Fruit fly (Drosophila melanogaster) whole organism, wandering third instar larva: ENCODE results near the gene CG10512.
A peak's percentile ranks its signal among the peaks of the same experiment; 100 is the strongest.

Experiments used
- Abd-B ChIP-seq: fragments of >200 bp; optimal IDR thresholded peaks from 2 replicates; lab custom pipeline; 2017; ENCODE audit warnings: missing biosample characterization, missing genetic modification characterization
- CG32264 ChIP-seq: fragments of 200-800 bp; sonication (Bioruptor generic); optimal IDR thresholded peaks from 2 replicates; lab custom pipeline; 2016; ENCODE audit warnings: missing biosample characterization, missing genetic modification characterization
- CG9705 ChIP-seq: fragments of 200-800 bp; sonication (Bioruptor generic); optimal IDR thresholded peaks from 2 replicates; lab custom pipeline; 2018; ENCODE audit warnings: missing biosample characterization, mild to moderate bottlenecking, missing genetic modification characterization
- CrebA ChIP-seq: fragments of 200-800 bp; sonication (Bioruptor generic); optimal IDR thresholded peaks from 2 replicates; lab custom pipeline; 2016; ENCODE audit warnings: missing biosample characterization, mild to moderate bottlenecking, missing genetic modification characterization, borderline replicate concordance
- Dfd ChIP-seq: fragments of >200 bp; optimal IDR thresholded peaks from 2 replicates; lab custom pipeline; 2017; ENCODE audit warnings: missing biosample characterization, missing genetic modification characterization
- Dif ChIP-seq: fragments of 200-275, 200-300 bp; sonication (Bioruptor generic); optimal IDR thresholded peaks from 2 replicates; lab custom pipeline; 2018; ENCODE audit warnings: missing biosample characterization, missing genetic modification characterization; ENCODE audit not compliant: partially characterized antibody
- GATAd ChIP-seq: sonication (Bioruptor generic); optimal IDR thresholded peaks from 2 replicates; lab custom pipeline; 2016; ENCODE audit warnings: missing biosample characterization, missing genetic modification characterization
- HLH106 ChIP-seq: fragments of 200-800 bp; optimal IDR thresholded peaks from 3 replicates; lab custom pipeline; 2019; ENCODE audit warnings: missing biosample characterization, mild to moderate bottlenecking, missing genetic modification characterization, moderate library complexity
- Hnf4 ChIP-seq: fragments of 200-800 bp; sonication (Bioruptor generic); optimal IDR thresholded peaks from 2 replicates; lab custom pipeline; 2016; ENCODE audit warnings: missing biosample characterization, mild to moderate bottlenecking, missing genetic modification characterization
- Hr78 ChIP-seq: fragments of >200 bp; optimal IDR thresholded peaks from 2 replicates; lab custom pipeline; 2017; ENCODE audit warnings: missing biosample characterization, missing genetic modification characterization
- Hr83 ChIP-seq: fragments of 200-300 bp; sonication (Bioruptor generic); optimal IDR thresholded peaks from 2 replicates; lab custom pipeline; 2016; ENCODE audit warnings: missing biosample characterization, mild to moderate bottlenecking, missing genetic modification characterization, moderate library complexity; ENCODE audit not compliant: poor library complexity, severe bottlenecking
- Jra ChIP-seq: sonication (Bioruptor generic); optimal IDR thresholded peaks from 2 replicates; lab custom pipeline; 2016; ENCODE audit warnings: missing biosample characterization, missing genetic modification characterization
- Myc ChIP-seq: fragments of >200 bp; optimal IDR thresholded peaks from 2 replicates; lab custom pipeline; 2017
- OdsH ChIP-seq: fragments of 200-800 bp; sonication (Bioruptor generic); optimal IDR thresholded peaks from 2 replicates; lab custom pipeline; 2016; ENCODE audit warnings: missing biosample characterization, mild to moderate bottlenecking, missing genetic modification characterization
- Rel ChIP-seq, 2 experiments: fragments of 200-800 bp; sonication (Bioruptor generic) in 1 of 2; optimal IDR thresholded peaks; 2 replicates in 1 of 2; 3 replicates in 1 of 2; lab custom pipeline; 2016 to 2019; ENCODE audit warnings: mild to moderate bottlenecking in 2 of 2, missing biosample characterization in 2 of 2, missing genetic modification characterization in 2 of 2, moderate library complexity in 1 of 2
- Sp1 ChIP-seq: fragments of 200-800 bp; sonication (Bioruptor generic); optimal IDR thresholded peaks from 3 replicates; lab custom pipeline; 2019; ENCODE audit warnings: missing biosample characterization, mild to moderate bottlenecking, missing genetic modification characterization, moderate library complexity
- Vsx2 ChIP-seq: fragments of 200-300, 225-300 bp; sonication (Bioruptor generic); optimal IDR thresholded peaks from 2 replicates; lab custom pipeline; 2018; ENCODE audit warnings: missing biosample characterization, missing genetic modification characterization; ENCODE audit not compliant: partially characterized antibody
- br ChIP-seq: fragments of 200-800 bp; sonication (Bioruptor generic); optimal IDR thresholded peaks from 2 replicates; lab custom pipeline; 2016; ENCODE audit warnings: missing biosample characterization, missing genetic modification characterization
- brk ChIP-seq: fragments of 200-800 bp; sonication (Bioruptor generic); optimal IDR thresholded peaks from 2 replicates; lab custom pipeline; 2016; ENCODE audit warnings: missing biosample characterization, mild to moderate bottlenecking, missing genetic modification characterization
- dl ChIP-seq, 2 experiments: fragments of 175-275, 200-275 bp in 1 of 2; fragments of 200-275 bp in 1 of 2; sonication (Bioruptor generic); optimal IDR thresholded peaks; lab custom pipeline; 2018; ENCODE audit warnings: mild to moderate bottlenecking in 2 of 2, missing biosample characterization in 2 of 2, missing genetic modification characterization in 2 of 2, moderate library complexity in 2 of 2; ENCODE audit not compliant: partially characterized antibody in 2 of 2, insufficient read depth in 1 of 2
- dsf ChIP-seq: sonication (Bioruptor generic); optimal IDR thresholded peaks from 2 replicates; lab custom pipeline; 2016; ENCODE audit warnings: missing biosample characterization, missing genetic modification characterization, borderline replicate concordance
- ey ChIP-seq: fragments of 200-800 bp; sonication (Bioruptor generic); optimal IDR thresholded peaks from 2 replicates; lab custom pipeline; 2016; ENCODE audit warnings: missing biosample characterization, missing genetic modification characterization
- foxo ChIP-seq, 2 experiments: fragments of 200-800 bp; sonication (Bioruptor generic); optimal IDR thresholded peaks; 2 replicates in 1 of 2; 3 replicates in 1 of 2; lab custom pipeline; 2016 to 2017; ENCODE audit warnings: missing biosample characterization in 2 of 2, missing genetic modification characterization in 2 of 2
- h ChIP-seq: fragments of 200-800 bp; sonication (Bioruptor generic); optimal IDR thresholded peaks from 3 replicates; lab custom pipeline; 2016; ENCODE audit warnings: missing biosample characterization, mild to moderate bottlenecking, missing genetic modification characterization
- jim ChIP-seq: fragments of 175-275, 200-325 bp; sonication (Bioruptor generic); optimal IDR thresholded peaks from 2 replicates; lab custom pipeline; 2016; ENCODE audit warnings: missing biosample characterization, mild to moderate bottlenecking, missing genetic modification characterization
- pan ChIP-seq: fragments of >200 bp; optimal IDR thresholded peaks from 2 replicates; lab custom pipeline; 2017
- psq ChIP-seq: fragments of 200-800 bp; sonication (Bioruptor generic); optimal IDR thresholded peaks from 3 replicates; lab custom pipeline; 2017; ENCODE audit warnings: missing biosample characterization, mild to moderate bottlenecking, missing genetic modification characterization, moderate library complexity
- rgr ChIP-seq: fragments of 200-800 bp; sonication (Bioruptor generic); optimal IDR thresholded peaks from 3 replicates; lab custom pipeline; 2016; ENCODE audit warnings: missing biosample characterization, mild to moderate bottlenecking, missing genetic modification characterization
- sage ChIP-seq: fragments of 200-800 bp; sonication (Bioruptor generic); optimal IDR thresholded peaks from 2 replicates; lab custom pipeline; 2016; ENCODE audit warnings: missing biosample characterization, mild to moderate bottlenecking, missing genetic modification characterization
- sv ChIP-seq: fragments of 200-800 bp; sonication (Bioruptor generic); optimal IDR thresholded peaks from 3 replicates; lab custom pipeline; 2016; ENCODE audit warnings: missing biosample characterization, missing genetic modification characterization
- usp ChIP-seq: fragments of >200 bp; optimal IDR thresholded peaks from 2 replicates; lab custom pipeline; 2017; ENCODE audit warnings: missing biosample characterization, missing genetic modification characterization
- woc ChIP-seq: sonication (Bioruptor generic); optimal IDR thresholded peaks from 2 replicates; lab custom pipeline; 2016; ENCODE audit warnings: missing biosample characterization, mild to moderate bottlenecking, missing genetic modification characterization

Gene CG10512

DNA sequence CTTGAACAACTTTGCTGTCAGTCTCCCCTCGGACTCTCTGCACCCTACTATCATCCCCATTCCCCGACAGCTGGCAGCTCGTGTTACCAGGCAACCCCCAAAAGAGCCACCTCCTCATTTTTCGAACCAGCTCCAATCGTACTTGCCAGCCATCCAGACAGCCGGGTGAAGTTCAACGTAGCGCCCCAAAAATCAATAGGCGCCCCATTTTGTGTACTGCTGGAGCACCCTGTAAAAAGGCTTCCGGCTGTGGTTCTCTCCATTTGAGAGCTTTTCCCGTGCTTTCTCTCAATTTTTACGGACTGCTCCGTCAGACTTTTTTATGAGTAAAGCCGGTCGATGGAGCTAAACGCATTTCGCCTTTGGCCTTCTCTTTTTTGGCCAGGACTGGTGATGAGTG is 17.1 kb upstream of the CG10512 start:
- TF ChIP-seq GATAd (GFP tag; lab: Kevin White, UChicago): no peak
- no peak for TF ChIP-seq foxo (GFP tag; optimal IDR thresholded peaks at IDR 0.05; lab: Kevin White, UChicago)
- TF ChIP-seq OdsH (GFP tag; lab: Kevin White, UChicago): no peak
- no peak for TF ChIP-seq Dfd (GFP tag; lab: Kevin White, UChicago)
- no peak for TF ChIP-seq Dif
- no peak for TF ChIP-seq Hr78 (GFP tag; lab: Kevin White, UChicago)
- no peak for TF ChIP-seq Abd-B
- no peak for TF ChIP-seq CrebA
- TF ChIP-seq usp (GFP tag; lab: Kevin White, UChicago): no peak
- TF ChIP-seq jim (GFP tag; lab: Kevin White, UChicago): no peak
- TF ChIP-seq pan (lab: Kevin White, UChicago): no peak
- no peak for TF ChIP-seq CG9705 (GFP tag; lab: Kevin White, UChicago)
- TF ChIP-seq sv: no peak
- no peak for TF ChIP-seq Hnf4 (GFP tag; lab: Kevin White, UChicago)
- TF ChIP-seq, all 38 proteins: peak for 0

- TF ChIP-seq CG32264 (GFP tag; lab: Kevin White, UChicago): no peak
- no peak for TF ChIP-seq Hnf4 (GFP tag; lab: Kevin White, UChicago)
- TF ChIP-seq CrebA: no peak
- TF ChIP-seq Jra: no peak
- TF ChIP-seq dl (GFP tag; optimal IDR thresholded peaks at IDR 0.05; lab: Kevin White, UChicago; ENCODE audit: insufficient read depth in 1 of 2, partially characterized antibody in 2 of 2): no peak
- TF ChIP-seq foxo (GFP tag; optimal IDR thresholded peaks at IDR 0.05; lab: Kevin White, UChicago): no peak
- TF ChIP-seq Dif: no peak
- TF ChIP-seq pan (lab: Kevin White, UChicago): no peak
Observed at dm6 chr3L:21186487-21186886, 16.2 kb upstream of the CG10512 start.

DNA sequence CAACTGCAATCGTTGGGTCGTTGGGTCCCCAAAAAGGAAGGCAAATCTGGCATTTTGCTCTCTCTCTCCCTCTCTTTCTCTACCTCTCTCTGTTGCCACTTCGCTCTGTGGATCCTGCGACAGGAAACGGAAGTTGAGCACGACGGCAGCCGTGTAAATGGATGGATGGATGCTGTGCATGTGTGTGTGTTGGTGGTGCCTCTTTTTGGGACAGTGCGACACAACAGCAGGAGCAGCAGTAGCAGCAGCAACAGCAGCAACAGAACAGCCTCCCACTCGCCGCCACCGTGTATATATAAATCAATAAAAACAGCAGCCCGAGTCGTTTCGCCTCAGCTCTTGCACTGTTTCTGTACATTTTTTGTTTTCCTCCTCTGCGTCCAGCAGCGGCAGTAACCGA is 10.7 kb upstream of the CG10512 start:
- TF ChIP-seq rgr (GFP tag; lab: Kevin White, UChicago) (no peak), pan (lab: Kevin White, UChicago) (no peak)

- no peak for TF ChIP-seq Sp1 (GFP tag; lab: Kevin White, UChicago)
- TF ChIP-seq, all 38 proteins: peak for 0
Observed at dm6 chr3L:21193170-21193569, 9.6 kb upstream of the CG10512 start, which contains the start of gene CG42337. Gene CG42337 (minus strand): TSS chr3L:21193363.

DNA sequence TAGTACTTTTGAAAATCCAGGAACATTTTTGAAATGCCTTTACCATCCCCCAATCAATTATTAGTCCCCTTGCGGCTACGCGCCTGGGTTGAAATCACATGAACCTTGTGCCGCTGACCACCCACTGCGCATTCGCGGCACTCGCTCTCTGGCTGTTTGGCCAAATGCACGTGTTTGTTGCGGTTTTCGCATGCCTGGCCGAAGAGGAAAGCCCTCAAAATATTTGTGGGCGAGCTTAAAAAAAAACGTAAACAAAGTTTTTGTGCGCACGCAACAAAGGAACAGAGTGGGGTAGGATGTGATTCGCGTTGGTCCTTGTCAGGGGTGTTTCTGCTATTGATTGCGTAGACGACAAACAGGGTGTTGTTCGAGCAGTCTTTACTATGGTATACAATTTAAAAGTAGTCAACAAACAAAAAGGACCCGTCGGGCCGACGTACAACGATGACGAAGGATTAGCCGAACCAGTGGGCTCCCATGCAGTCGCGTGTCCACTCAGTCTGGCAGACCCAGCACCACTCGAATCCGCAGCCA is 8.3 kb upstream of the CG10512 start:
- TF ChIP-seq Vsx2 (peak; percentile 10), foxo (GFP tag; optimal IDR thresholded peaks at IDR 0.05; lab: Kevin White, UChicago) (no peak)

DNA sequence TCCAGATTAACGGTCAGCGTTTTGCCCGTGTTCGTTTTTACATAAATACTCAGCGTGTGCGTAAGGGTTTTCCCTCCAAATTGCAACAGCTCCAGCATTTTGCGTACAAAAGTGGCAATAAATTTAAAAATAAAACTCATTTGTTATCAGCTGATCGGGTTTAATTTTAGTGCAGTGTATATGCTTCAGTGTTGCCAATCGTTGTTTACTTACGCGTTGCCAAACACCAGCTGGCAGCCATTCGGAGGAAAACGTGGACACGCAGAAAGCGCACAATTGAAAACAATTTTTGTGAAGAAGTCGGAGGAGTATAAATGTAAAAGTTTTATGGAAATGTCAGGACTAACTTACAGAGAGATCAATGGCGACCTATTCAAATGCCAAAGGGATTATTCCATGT is 6.2 kb upstream of the CG10512 start, which contains the start of the genes Targ3 and park:
Targ3 (plus strand) TSS at position 269 of the 400 bp plus-strand sequence.
park (minus strand) TSS at position 291 of the 400 bp plus-strand sequence.
- TF ChIP-seq jim (GFP tag; lab: Kevin White, UChicago): no peak
- TF ChIP-seq woc (GFP tag; lab: Kevin White, UChicago): no peak
- no peak for TF ChIP-seq brk (GFP tag; lab: Kevin White, UChicago)
- no peak for TF ChIP-seq HLH106
- peak; percentile 62 for TF ChIP-seq dsf (GFP tag; lab: Kevin White, UChicago)
- TF ChIP-seq h (GFP tag; lab: Kevin White, UChicago): peak; percentile 15
- peak; percentile 43 for TF ChIP-seq ey (GFP tag; lab: Kevin White, UChicago)
- peak; percentile 6 for TF ChIP-seq sv
- peak; percentile 58 for TF ChIP-seq Hr83 (GFP tag; lab: Kevin White, UChicago)
- TF ChIP-seq Hnf4 (GFP tag; lab: Kevin White, UChicago): peak; percentile 73
- peak; percentile 47 for TF ChIP-seq psq (GFP tag; lab: Kevin White, UChicago)
- peak; percentile 64 for TF ChIP-seq Myc
- no peak for TF ChIP-seq Dfd (GFP tag; lab: Kevin White, UChicago)
- no peak for TF ChIP-seq sage (GFP tag; lab: Kevin White, UChicago)
- peak; percentile 82 for TF ChIP-seq rgr (GFP tag; lab: Kevin White, UChicago)
- TF ChIP-seq usp (GFP tag; lab: Kevin White, UChicago): no peak
- TF ChIP-seq foxo (GFP tag; optimal IDR thresholded peaks at IDR 0.05; lab: Kevin White, UChicago): peak in 1 of 2 experiments; percentile 29
- peak; percentile 49 for TF ChIP-seq br (GFP tag; lab: Kevin White, UChicago)
- TF ChIP-seq OdsH (GFP tag; lab: Kevin White, UChicago): peak; percentile 68
- TF ChIP-seq GATAd (GFP tag; lab: Kevin White, UChicago): peak; percentile 36
- TF ChIP-seq Rel (GFP tag; optimal IDR thresholded peaks at IDR 0.05; lab: Kevin White, UChicago): no peak
- TF ChIP-seq Rel (tag; optimal IDR thresholded peaks at IDR 0.05; lab: Kevin White, UChicago): peak; percentile 38
- no peak for TF ChIP-seq Sp1 (GFP tag; lab: Kevin White, UChicago)
